Fruit fly (Drosophila melanogaster): ENCODE measurements around the gene Frq2.
A peak's percentile ranks its signal among the peaks of the same experiment; 100 is the strongest.

The Frq2 gene

dm6 chrX:18177312-18177711 is at the start of gene Frq2:
Gene Frq2, plus strand, starts transcription at chrX:18177612.
- TF ChIP-seq lola (GFP tag; optimal IDR thresholded peaks at IDR 0.05), result no peak
- no peak for TF ChIP-seq Hr78 (GFP tag; optimal IDR thresholded peaks at IDR 0.05)
- TF ChIP-seq Dif (GFP tag; optimal IDR thresholded peaks at IDR 0.05; ENCODE audit: partially characterized antibody), result no peak
- no peak for TF ChIP-seq ey (GFP tag; optimal IDR thresholded peaks at IDR 0.05)
- no peak for TF ChIP-seq foxo (GFP tag; optimal IDR thresholded peaks at IDR 0.05)
- no peak for TF ChIP-seq Hnf4 (GFP tag; optimal IDR thresholded peaks at IDR 0.05)
- no peak for TF ChIP-seq CG32264 (GFP tag; optimal IDR thresholded peaks at IDR 0.05)
- TF ChIP-seq Mio (GFP tag; optimal IDR thresholded peaks at IDR 0.05), result no peak
- TF ChIP-seq jim (GFP tag; optimal IDR thresholded peaks at IDR 0.05), result no peak
- TF ChIP-seq h (GFP tag; optimal IDR thresholded peaks at IDR 0.05), result no peak
- TF ChIP-seq Hr83 (GFP tag; optimal IDR thresholded peaks at IDR 0.05; ENCODE audit: poor library complexity, severe bottlenecking), result no peak
- TF ChIP-seq Rel (GFP tag; optimal IDR thresholded peaks at IDR 0.05), result no peak
- no peak for TF ChIP-seq Rel (tag; optimal IDR thresholded peaks at IDR 0.05)
- TF ChIP-seq tai (GFP tag; optimal IDR thresholded peaks at IDR 0.05), result no peak
- TF ChIP-seq HLH106 (tag; optimal IDR thresholded peaks at IDR 0.05), result no peak
- no peak for TF ChIP-seq CG9705 (GFP tag; optimal IDR thresholded peaks at IDR 0.05)
- TF ChIP-seq Dfd (GFP tag; optimal IDR thresholded peaks at IDR 0.05), result no peak
- no peak for TF ChIP-seq N (GFP tag; optimal IDR thresholded peaks at IDR 0.05)
- no peak for TF ChIP-seq pan (optimal IDR thresholded peaks at IDR 0.05)
- TF ChIP-seq Jra (GFP tag; optimal IDR thresholded peaks at IDR 0.05), result no peak

DNA sequence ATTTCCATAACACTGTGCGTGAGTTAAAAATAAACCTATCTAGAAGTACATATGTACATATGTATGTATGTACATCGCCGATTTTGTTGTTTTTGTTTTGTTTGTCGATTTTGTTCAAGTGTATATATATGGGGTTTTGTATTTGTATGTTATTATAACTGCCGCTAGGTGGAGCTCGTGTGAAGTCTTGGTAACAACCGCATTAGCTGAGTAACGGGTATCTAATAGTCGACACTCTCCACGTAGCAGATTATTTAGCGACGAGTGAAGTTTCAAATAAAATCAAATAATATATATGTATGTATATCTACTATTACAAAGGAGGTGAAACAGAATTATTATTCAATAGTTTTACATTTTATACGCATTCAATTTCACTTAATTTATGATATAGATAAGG is 48.1 kb upstream of the Frq2 start:
- TF ChIP-seq dl (GFP tag; optimal IDR thresholded peaks at IDR 0.05; ENCODE audit: insufficient read depth in 1 of 2, partially characterized antibody in 2 of 2), result no peak
- TF ChIP-seq fru (GFP tag; optimal IDR thresholded peaks at IDR 0.05), result no peak
- no peak for TF ChIP-seq Dif (GFP tag; optimal IDR thresholded peaks at IDR 0.05; ENCODE audit: partially characterized antibody)
- TF ChIP-seq CrebA (GFP tag; optimal IDR thresholded peaks at IDR 0.05; ENCODE audit: borderline replicate concordance), result no peak
- no peak for TF ChIP-seq ey (GFP tag; optimal IDR thresholded peaks at IDR 0.05)
- TF ChIP-seq sage (GFP tag; optimal IDR thresholded peaks at IDR 0.05), result no peak
- TF ChIP-seq woc (GFP tag; optimal IDR thresholded peaks at IDR 0.05), result no peak
- no peak for TF ChIP-seq psq (GFP tag; optimal IDR thresholded peaks at IDR 0.05)

DNA sequence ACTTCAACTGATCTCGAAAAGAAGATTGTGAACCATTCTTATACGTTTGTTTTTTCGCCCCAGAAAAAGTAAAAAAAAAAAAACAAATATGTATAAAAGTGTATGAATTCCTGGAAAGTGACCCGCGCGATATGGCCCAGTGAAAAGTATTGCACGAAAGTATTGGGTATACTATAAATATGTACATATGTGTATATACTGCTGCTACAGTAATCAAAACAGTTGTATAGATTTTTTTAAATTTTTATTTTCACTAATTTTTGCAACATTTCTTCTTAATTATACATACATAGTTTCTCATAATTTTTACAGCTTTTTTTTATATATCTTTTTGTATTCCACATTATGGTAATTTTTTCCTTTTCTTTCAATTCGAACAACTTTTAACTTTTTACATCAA is 47.2 kb upstream of the Frq2 start, which contains the start of gene CG43133:
Gene CG43133, minus strand, starts transcription at position 11 of the 400 bp plus-strand sequence.
- TF ChIP-seq N (GFP tag; optimal IDR thresholded peaks at IDR 0.05) (no peak), Jra (GFP tag; optimal IDR thresholded peaks at IDR 0.05) (no peak), dl (GFP tag; optimal IDR thresholded peaks at IDR 0.05; ENCODE audit: insufficient read depth in 1 of 2, partially characterized antibody in 2 of 2) (no peak), CG9705 (GFP tag; optimal IDR thresholded peaks at IDR 0.05) (no peak), ey (GFP tag; optimal IDR thresholded peaks at IDR 0.05) (no peak), foxo (GFP tag; optimal IDR thresholded peaks at IDR 0.05) (no peak), CG32264 (GFP tag; optimal IDR thresholded peaks at IDR 0.05) (no peak), Hr78 (GFP tag; optimal IDR thresholded peaks at IDR 0.05) (no peak), jim (GFP tag; optimal IDR thresholded peaks at IDR 0.05) (no peak), HLH106 (tag; optimal IDR thresholded peaks at IDR 0.05) (no peak), dsf (GFP tag; optimal IDR thresholded peaks at IDR 0.05; ENCODE audit: borderline replicate concordance) (no peak), Dfd (GFP tag; optimal IDR thresholded peaks at IDR 0.05) (no peak), Hr83 (GFP tag; optimal IDR thresholded peaks at IDR 0.05; ENCODE audit: poor library complexity, severe bottlenecking) (no peak)

DNA sequence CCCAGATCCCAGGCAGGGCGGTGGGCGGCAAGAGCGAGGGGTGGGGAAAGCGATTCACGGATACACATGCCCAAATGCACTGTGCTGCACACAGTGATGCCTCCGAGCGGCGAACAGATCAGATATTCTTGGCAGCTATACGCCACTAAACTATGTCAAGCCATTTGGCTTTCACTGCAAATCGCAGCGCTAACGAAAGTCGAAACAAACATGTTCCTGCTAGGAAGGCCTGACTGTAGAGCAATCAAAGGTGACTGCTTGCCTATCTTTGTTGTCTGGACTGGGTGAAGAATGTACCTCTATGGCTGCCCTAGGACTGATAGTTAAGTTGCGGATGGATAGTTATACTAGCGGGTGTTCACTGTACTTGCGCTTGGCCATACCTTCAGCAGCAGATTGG is 41.4 kb upstream of the Frq2 start:
- no peak for TF ChIP-seq Dfd (GFP tag; optimal IDR thresholded peaks at IDR 0.05)
- TF ChIP-seq foxo (GFP tag; optimal IDR thresholded peaks at IDR 0.05), result peak in 1 of 2 experiments; percentile 26
- TF ChIP-seq CG9705 (GFP tag; optimal IDR thresholded peaks at IDR 0.05), result no peak
- TF ChIP-seq h (GFP tag; optimal IDR thresholded peaks at IDR 0.05), result peak; percentile 0
- no peak for TF ChIP-seq Vsx2 (GFP tag; optimal IDR thresholded peaks at IDR 0.05; ENCODE audit: partially characterized antibody)

DNA sequence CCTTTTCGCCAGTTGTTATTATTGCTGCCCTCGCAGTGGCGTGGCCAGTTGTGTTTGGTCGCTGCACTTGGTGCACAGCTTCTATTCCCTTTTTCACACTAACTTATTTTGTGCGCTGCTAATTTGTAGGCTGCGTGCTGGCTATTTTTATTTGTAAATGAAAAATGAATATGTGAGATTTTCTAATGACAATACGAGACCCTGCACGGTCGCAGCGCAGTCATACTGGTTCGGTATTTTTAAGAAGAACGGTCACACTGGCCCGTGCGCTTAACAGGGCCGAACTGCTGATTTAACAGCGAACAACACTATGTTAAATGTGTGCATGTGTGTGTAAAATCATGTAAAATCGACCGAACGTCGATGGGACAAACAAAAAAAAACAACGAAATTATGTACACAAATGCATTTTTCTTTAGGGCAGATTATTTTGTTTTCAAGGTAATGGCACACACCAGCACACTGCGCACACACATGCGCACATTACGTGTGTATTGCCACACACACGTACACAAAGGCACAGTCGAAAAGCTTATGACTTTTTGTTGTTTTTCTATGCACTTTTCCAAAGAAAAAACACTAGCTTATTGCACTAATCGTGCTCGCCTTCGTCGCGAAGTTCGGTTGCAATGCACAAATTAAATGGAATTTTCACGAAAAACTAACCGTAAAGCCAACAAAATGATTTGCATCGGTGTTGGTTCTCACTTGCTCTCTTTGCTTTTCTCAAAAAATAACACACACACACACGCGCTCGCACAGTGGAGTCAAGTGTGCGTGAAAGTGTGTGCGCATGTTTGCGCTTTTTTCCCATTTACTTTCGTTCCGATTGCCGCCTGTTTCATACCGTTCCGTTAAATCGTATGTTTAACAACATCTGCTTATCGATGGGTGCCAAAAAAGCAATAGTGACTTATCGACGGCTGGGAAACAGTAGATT is 40.2 kb upstream of the Frq2 start, which contains the start of gene ari-1:
Gene ari-1, minus strand, starts transcription at position 875 of the 940 bp plus-strand sequence.
- TF ChIP-seq sv (GFP tag; optimal IDR thresholded peaks at IDR 0.05) (no peak), HLH106 (tag; optimal IDR thresholded peaks at IDR 0.05) (no peak), foxo (GFP tag; optimal IDR thresholded peaks at IDR 0.05) (peak in 1 of 2 experiments; percentile 2), dmrt93B (GFP tag; optimal IDR thresholded peaks at IDR 0.05) (no peak), lola (GFP tag; optimal IDR thresholded peaks at IDR 0.05) (peak; percentile 38), Rel (GFP tag; optimal IDR thresholded peaks at IDR 0.05) (no peak), Rel (tag; optimal IDR thresholded peaks at IDR 0.05) (no peak), Jra (GFP tag; optimal IDR thresholded peaks at IDR 0.05) (no peak), fru (GFP tag; optimal IDR thresholded peaks at IDR 0.05) (peak; percentile 1), usp (GFP tag; optimal IDR thresholded peaks at IDR 0.05) (no peak), N (GFP tag; optimal IDR thresholded peaks at IDR 0.05) (peak; percentile 85), woc (GFP tag; optimal IDR thresholded peaks at IDR 0.05) (no peak), Abd-B (GFP tag; optimal IDR thresholded peaks at IDR 0.05) (peak; percentile 21), Vsx2 (GFP tag; optimal IDR thresholded peaks at IDR 0.05; ENCODE audit: partially characterized antibody) (no peak), psq (GFP tag; optimal IDR thresholded peaks at IDR 0.05) (peak; percentile 41), Myc (optimal IDR thresholded peaks at IDR 0.05) (no peak)

All from whole organism, wandering third instar larva.